Worm (Caenorhabditis elegans) whole organism, late embryonic: ENCODE data around the gene F52B11.5.

Experiments
- ama-1 ChIP-seq: fragments of 150-350 bp; optimal IDR thresholded peaks from 2 replicates; lab custom pipeline; 2014
- ceh-6 ChIP-seq: fragments of 200-800 bp; sonication (Bioruptor generic); optimal IDR thresholded peaks from 2 replicates; lab custom pipeline; 2018; ENCODE audit warnings: mild to moderate bottlenecking, missing genetic modification characterization, missing compliant biosample characterization
- dve-1 ChIP-seq: sonication (generic microtip); optimal IDR thresholded peaks from 2 replicates; lab custom pipeline; 2017; ENCODE audit warnings: antibody characterized with exemption, mild to moderate bottlenecking, missing genetic modification characterization, missing compliant biosample characterization
- elt-2 ChIP-seq: sonication (generic microtip); optimal IDR thresholded peaks from 2 replicates; lab custom pipeline; 2016; ENCODE audit warnings: missing genetic modification reagents, missing genetic modification characterization, missing compliant biosample characterization
- lim-6 ChIP-seq: sonication (generic microtip); optimal IDR thresholded peaks from 2 replicates; lab custom pipeline; 2016; ENCODE audit warnings: missing genetic modification characterization, missing compliant biosample characterization
- nhr-232 ChIP-seq: sonication (generic microtip); optimal IDR thresholded peaks from 2 replicates; lab custom pipeline; 2016; ENCODE audit warnings: missing genetic modification characterization, missing compliant biosample characterization
- pat-9 ChIP-seq: fragments of 200-800 bp; sonication (Bioruptor generic); optimal IDR thresholded peaks from 2 replicates; lab custom pipeline; 2018; ENCODE audit warnings: mild to moderate bottlenecking, missing genetic modification characterization, moderate library complexity, missing compliant biosample characterization
- sox-4 ChIP-seq: sonication (generic microtip); optimal IDR thresholded peaks from 2 replicates; lab custom pipeline; 2017; ENCODE audit warnings: mild to moderate bottlenecking, missing genetic modification characterization, inconsistent platforms, missing compliant biosample characterization

DNA sequence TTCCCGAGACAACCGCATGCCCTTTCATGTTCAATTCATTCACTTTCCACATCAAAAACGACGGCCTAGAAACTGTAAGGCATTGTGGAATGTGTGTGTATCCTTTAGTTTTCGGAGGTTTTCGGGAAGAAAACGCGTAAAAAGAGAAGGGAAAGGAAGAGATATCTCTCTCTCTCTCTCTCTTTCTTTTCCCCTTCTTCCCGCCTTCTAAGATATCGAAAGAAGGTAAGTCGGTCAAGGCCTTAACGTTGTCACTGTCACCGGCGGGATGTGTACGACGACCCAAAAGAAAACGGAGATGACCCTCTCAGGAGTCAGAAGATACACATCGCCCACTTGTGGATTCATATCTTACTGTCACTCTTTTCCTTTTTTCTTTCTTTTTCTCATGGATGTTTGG is 13.3 kb downstream of the F52B11.5 start:
- TF ChIP-seq ceh-6 (GFP tag; lab: Kevin White, UChicago) = no peak
- no peak for TF ChIP-seq nhr-232
- no peak for TF ChIP-seq dve-1
- TF ChIP-seq sox-4 = no peak
- TF ChIP-seq ama-1 (lab: Kevin White, UChicago) = no peak
- TF ChIP-seq pat-9 = no peak
- TF ChIP-seq elt-2 (tag; lab: Kevin White, UChicago) = no peak
- no peak for TF ChIP-seq lim-6
